Worm (Caenorhabditis elegans) whole organism, late embryonic: ENCODE data around the gene ttbk-5.

Source experiments
- C08G9.2 ChIP-seq: sonication (generic microtip); optimal IDR thresholded peaks from 2 replicates; lab custom pipeline; 2016; ENCODE audit warnings: mild to moderate bottlenecking, missing genetic modification characterization, moderate library complexity, missing compliant biosample characterization
- C38D4.7 ChIP-seq: fragments of 200-800 bp; sonication (Bioruptor generic); optimal IDR thresholded peaks from 2 replicates; lab custom pipeline; 2018; ENCODE audit warnings: mild to moderate bottlenecking, missing genetic modification characterization, moderate library complexity, missing compliant biosample characterization
- F13H6.1 ChIP-seq: sonication (generic microtip); optimal IDR thresholded peaks from 2 replicates; lab custom pipeline; 2016; ENCODE audit warnings: missing genetic modification characterization, missing compliant biosample characterization
- K09A11.1 ChIP-seq: sonication (generic microtip); optimal IDR thresholded peaks from 2 replicates; lab custom pipeline; 2017; ENCODE audit warnings: antibody characterized with exemption, mild to moderate bottlenecking, missing genetic modification characterization, missing compliant biosample characterization; ENCODE audit not compliant: insufficient read depth
- T23F11.4 ChIP-seq: fragments of 200-800 bp; sonication (Bioruptor generic); optimal IDR thresholded peaks from 2 replicates; lab custom pipeline; 2018; ENCODE audit warnings: mild to moderate bottlenecking, missing genetic modification characterization, missing compliant biosample characterization
- Y22D7AL.16 ChIP-seq: sonication (generic microtip); optimal IDR thresholded peaks from 2 replicates; lab custom pipeline; 2016; ENCODE audit warnings: missing genetic modification characterization, missing compliant biosample characterization
- ceh-18 ChIP-seq: sonication (generic microtip); optimal IDR thresholded peaks from 2 replicates; lab custom pipeline; 2016; ENCODE audit warnings: missing genetic modification characterization, missing compliant biosample characterization
- ceh-19 ChIP-seq: fragments of 200-800 bp; sonication (Bioruptor generic); optimal IDR thresholded peaks from 2 replicates; lab custom pipeline; 2018; ENCODE audit warnings: mild to moderate bottlenecking, missing genetic modification characterization, missing compliant biosample characterization
- ceh-2 ChIP-seq: sonication (generic microtip); optimal IDR thresholded peaks from 2 replicates; lab custom pipeline; 2016; ENCODE audit warnings: missing genotype, missing genetic modification characterization, missing compliant biosample characterization
- ceh-22 ChIP-seq: sonication (generic microtip); optimal IDR thresholded peaks from 2 replicates; lab custom pipeline; 2017; ENCODE audit warnings: missing biosample characterization, missing genetic modification characterization
- ceh-30 ChIP-seq: fragments of 150-350 bp; optimal IDR thresholded peaks from 2 replicates; lab custom pipeline; 2014; ENCODE audit warnings: missing biosample characterization, missing genetic modification characterization
- ceh-31 ChIP-seq: sonication (generic microtip); optimal IDR thresholded peaks from 2 replicates; lab custom pipeline; 2016; ENCODE audit warnings: missing genetic modification characterization, missing compliant biosample characterization
- ceh-34 ChIP-seq: sonication (generic microtip); optimal IDR thresholded peaks from 2 replicates; lab custom pipeline; 2016; ENCODE audit warnings: mild to moderate bottlenecking, missing genetic modification characterization, missing compliant biosample characterization
- ceh-45 ChIP-seq: fragments of 200-800 bp; sonication (Bioruptor generic); IDR thresholded peaks from 2 replicates; pipeline ENCODE4 v1.3.6; 2022; ENCODE audit warnings: missing genetic modification reagents, missing genetic modification characterization, missing compliant biosample characterization
- dve-1 ChIP-seq: sonication (generic microtip); optimal IDR thresholded peaks from 2 replicates; lab custom pipeline; 2017; ENCODE audit warnings: antibody characterized with exemption, mild to moderate bottlenecking, missing genetic modification characterization, missing compliant biosample characterization
- elt-2 ChIP-seq: sonication (generic microtip); optimal IDR thresholded peaks from 2 replicates; lab custom pipeline; 2016; ENCODE audit warnings: missing genetic modification reagents, missing genetic modification characterization, missing compliant biosample characterization
- elt-4 ChIP-seq: sonication (generic microtip); optimal IDR thresholded peaks from 2 replicates; lab custom pipeline; 2016; ENCODE audit warnings: missing genetic modification characterization, missing compliant biosample characterization
- ets-4 ChIP-seq: sonication (generic microtip); optimal IDR thresholded peaks from 2 replicates; lab custom pipeline; 2016; ENCODE audit warnings: missing genetic modification characterization, missing compliant biosample characterization
- eyg-1 ChIP-seq: sonication (generic microtip); optimal IDR thresholded peaks from 2 replicates; lab custom pipeline; 2016; ENCODE audit warnings: missing genotype, missing genetic modification characterization, missing compliant biosample characterization
- fkh-10 ChIP-seq: fragments of 150-350 bp; optimal IDR thresholded peaks from 2 replicates; lab custom pipeline; 2014; ENCODE audit warnings: missing biosample characterization, missing genetic modification reagents, missing genetic modification characterization
- fkh-6 ChIP-seq: sonication (generic microtip); optimal IDR thresholded peaks from 2 replicates; lab custom pipeline; 2016; ENCODE audit warnings: missing genetic modification characterization, missing compliant biosample characterization
- gmeb-2 ChIP-seq: sonication (generic microtip); optimal IDR thresholded peaks from 2 replicates; lab custom pipeline; 2016; ENCODE audit warnings: missing genetic modification characterization, inconsistent platforms, missing compliant biosample characterization
- hlh-13 ChIP-seq: fragments of 200-800 bp; sonication (Bioruptor generic); optimal IDR thresholded peaks from 2 replicates; lab custom pipeline; 2018; ENCODE audit warnings: mild to moderate bottlenecking, missing genetic modification characterization, missing compliant biosample characterization
- hlh-15 ChIP-seq: sonication (generic microtip); optimal IDR thresholded peaks from 2 replicates; lab custom pipeline; 2016; ENCODE audit warnings: missing genetic modification characterization, missing compliant biosample characterization
- hlh-30 ChIP-seq: sonication (generic microtip); optimal IDR thresholded peaks from 2 replicates; lab custom pipeline; 2017; ENCODE audit warnings: antibody characterized with exemption, missing genetic modification characterization, missing compliant biosample characterization; ENCODE audit not compliant: insufficient read depth
- hlh-8 ChIP-seq: sonication (generic microtip); optimal IDR thresholded peaks from 2 replicates; lab custom pipeline; 2016; ENCODE audit warnings: missing genotype, missing genetic modification characterization, missing compliant biosample characterization
- lim-6 ChIP-seq: sonication (generic microtip); optimal IDR thresholded peaks from 2 replicates; lab custom pipeline; 2016; ENCODE audit warnings: missing genetic modification characterization, missing compliant biosample characterization
- lin-11 ChIP-seq: fragments of 200-800 bp; sonication (Bioruptor generic); optimal IDR thresholded peaks from 2 replicates; lab custom pipeline; 2018; ENCODE audit warnings: mild to moderate bottlenecking, missing genetic modification characterization, missing compliant biosample characterization
- madf-2 ChIP-seq: sonication (generic microtip); optimal IDR thresholded peaks from 2 replicates; lab custom pipeline; 2017; ENCODE audit warnings: missing genetic modification characterization, missing compliant biosample characterization
- nfya-1 ChIP-seq: sonication (generic microtip); optimal IDR thresholded peaks from 2 replicates; lab custom pipeline; 2017; ENCODE audit warnings: missing genetic modification characterization, mild to moderate bottlenecking, missing compliant biosample characterization, antibody characterized with exemption, moderate library complexity
- nhr-232 ChIP-seq: sonication (generic microtip); optimal IDR thresholded peaks from 2 replicates; lab custom pipeline; 2016; ENCODE audit warnings: missing genetic modification characterization, missing compliant biosample characterization
- npax-4 ChIP-seq: sonication (generic microtip); optimal IDR thresholded peaks from 2 replicates; lab custom pipeline; 2016; ENCODE audit warnings: missing genetic modification characterization, missing compliant biosample characterization
- odd-2 ChIP-seq: sonication (generic microtip); optimal IDR thresholded peaks from 2 replicates; lab custom pipeline; 2017; ENCODE audit warnings: antibody characterized with exemption, mild to moderate bottlenecking, missing genetic modification characterization, missing compliant biosample characterization
- pat-9 ChIP-seq: fragments of 200-800 bp; sonication (Bioruptor generic); optimal IDR thresholded peaks from 2 replicates; lab custom pipeline; 2018; ENCODE audit warnings: mild to moderate bottlenecking, missing genetic modification characterization, moderate library complexity, missing compliant biosample characterization
- pax-1 ChIP-seq: fragments of 150-350 bp; optimal IDR thresholded peaks from 2 replicates; lab custom pipeline; 2014; ENCODE audit warnings: missing biosample characterization, missing genetic modification characterization
- pha-2 ChIP-seq: sonication (generic microtip); optimal IDR thresholded peaks from 2 replicates; lab custom pipeline; 2017; ENCODE audit warnings: mild to moderate bottlenecking, missing genetic modification characterization, missing compliant biosample characterization
- pros-1 ChIP-seq: fragments of 150-350 bp; optimal IDR thresholded peaks from 2 replicates; lab custom pipeline; 2014; ENCODE audit warnings: missing biosample characterization, missing genetic modification reagents, missing genetic modification characterization
- ref-2 ChIP-seq: sonication (generic microtip); optimal IDR thresholded peaks from 2 replicates; lab custom pipeline; 2016; ENCODE audit warnings: missing genetic modification characterization, missing compliant biosample characterization
- sox-4 ChIP-seq: sonication (generic microtip); optimal IDR thresholded peaks from 2 replicates; lab custom pipeline; 2017; ENCODE audit warnings: mild to moderate bottlenecking, missing genetic modification characterization, inconsistent platforms, missing compliant biosample characterization
- syd-9 ChIP-seq: sonication (generic microtip); optimal IDR thresholded peaks from 2 replicates; lab custom pipeline; 2016; ENCODE audit warnings: mild to moderate bottlenecking, missing genetic modification characterization, moderate library complexity, missing compliant biosample characterization
- tbx-2 ChIP-seq: sonication (generic microtip); optimal IDR thresholded peaks from 2 replicates; lab custom pipeline; 2016; ENCODE audit warnings: missing genetic modification characterization, missing compliant biosample characterization
- tbx-7 ChIP-seq: sonication (generic microtip); optimal IDR thresholded peaks from 2 replicates; lab custom pipeline; 2016; ENCODE audit warnings: missing genotype, missing genetic modification characterization, missing compliant biosample characterization
- unc-55 ChIP-seq: sonication (generic microtip); optimal IDR thresholded peaks from 2 replicates; lab custom pipeline; 2017; ENCODE audit warnings: missing biosample characterization, missing genetic modification reagents, missing genetic modification characterization
- unc-86 ChIP-seq: sonication (generic microtip); optimal IDR thresholded peaks from 2 replicates; lab custom pipeline; 2016; ENCODE audit warnings: missing genetic modification characterization, missing compliant biosample characterization
- zip-5 ChIP-seq: sonication (generic microtip); optimal IDR thresholded peaks from 2 replicates; lab custom pipeline; 2016; ENCODE audit warnings: missing genetic modification characterization, missing compliant biosample characterization
- ztf-16 ChIP-seq: sonication (generic microtip); optimal IDR thresholded peaks from 2 replicates; lab custom pipeline; 2017; ENCODE audit warnings: missing genetic modification characterization, missing compliant biosample characterization

ttbk-5 gene

ce11 chrIV:10128446-10128845 is 38.0 kb downstream of the ttbk-5 start:
- no peak for TF ChIP-seq Y22D7AL.16
- no peak for TF ChIP-seq fkh-10 (GFP tag; lab: Kevin White, UChicago)
- no peak for TF ChIP-seq ceh-45 (GFP tag; lab: Robert Waterston, UW)
- no peak for TF ChIP-seq tbx-2
- no peak for TF ChIP-seq madf-2
- no peak for TF ChIP-seq elt-4

ce11 chrIV:10128906-10129386 is 38.5 kb downstream of the ttbk-5 start, which contains the start of the genes gtbp-1 and K08F4.3:
TSS of gene gtbp-1 (minus strand) at chrIV:10128956.
TSS of gene K08F4.3 (plus strand) at chrIV:10129257.
- TF ChIP-seq hlh-13: no peak
- peak; percentile 57 for TF ChIP-seq nfya-1 (tag; lab: Kevin White, UChicago)
- TF ChIP-seq tbx-2: peak; percentile 15
- TF ChIP-seq elt-2 (tag; lab: Kevin White, UChicago): peak; percentile 17
- no peak for TF ChIP-seq npax-4
- TF ChIP-seq ceh-18 (tag; lab: Kevin White, UChicago): no peak
- TF ChIP-seq T23F11.4 (GFP tag; lab: Kevin White, UChicago): no peak
- peak; percentile 35 for TF ChIP-seq dve-1 (tag; lab: Kevin White, UChicago)
- TF ChIP-seq ceh-31 (tag; lab: Kevin White, UChicago): peak; percentile 63
- no peak for TF ChIP-seq ceh-2
- TF ChIP-seq gmeb-2: no peak
- peak; percentile 39 for TF ChIP-seq ref-2 (tag; lab: Kevin White, UChicago)
- no peak for TF ChIP-seq madf-2
- no peak for TF ChIP-seq syd-9
- TF ChIP-seq hlh-15 (tag; lab: Kevin White, UChicago): no peak
- no peak for TF ChIP-seq ceh-30 (tag; lab: Kevin White, UChicago)
- TF ChIP-seq lim-6 (tag; lab: Kevin White, UChicago): no peak
- TF ChIP-seq sox-4 (tag; lab: Kevin White, UChicago): no peak
- TF ChIP-seq tbx-7 (tag; lab: Kevin White, UChicago): no peak
- no peak for TF ChIP-seq ceh-34 (tag; lab: Kevin White, UChicago)
- TF ChIP-seq ceh-19 (GFP tag; lab: Kevin White, UChicago): no peak

ce11 chrIV:10129957-10130356 is 39.5 kb downstream of the ttbk-5 start, which contains the start of gene glt-3:
TSS of gene glt-3 (plus strand) at chrIV:10130257.
- no peak for TF ChIP-seq odd-2
- TF ChIP-seq ceh-19 (GFP tag; lab: Kevin White, UChicago): no peak
- TF ChIP-seq hlh-30 (tag; lab: Kevin White, UChicago): no peak
- TF ChIP-seq C38D4.7 (GFP tag; lab: Kevin White, UChicago): no peak
- TF ChIP-seq ceh-22 (tag; lab: Kevin White, UChicago): no peak
- no peak for TF ChIP-seq K09A11.1 (tag; lab: Kevin White, UChicago)
- no peak for TF ChIP-seq ref-2 (tag; lab: Kevin White, UChicago)
- no peak for TF ChIP-seq zip-5 (tag; lab: Kevin White, UChicago)
- no peak for TF ChIP-seq unc-86 (tag; lab: Kevin White, UChicago)
- no peak for TF ChIP-seq lin-11 (tag; lab: Kevin White, UChicago)
- TF ChIP-seq unc-55: no peak
- TF ChIP-seq gmeb-2: no peak
- TF ChIP-seq nhr-232 (tag; lab: Kevin White, UChicago): no peak

ce11 chrIV:10135817-10136216 is 45.4 kb downstream of the ttbk-5 start, which contains the start of gene K08F4.5:
TSS of gene K08F4.5 (minus strand) at chrIV:10135917.
- TF ChIP-seq pax-1 (tag; lab: Kevin White, UChicago) (no peak), sox-4 (tag; lab: Kevin White, UChicago) (no peak), fkh-6 (tag; lab: Kevin White, UChicago) (no peak), pat-9 (tag; lab: Kevin White, UChicago) (no peak), pros-1 (tag; lab: Kevin White, UChicago) (no peak), fkh-10 (GFP tag; lab: Kevin White, UChicago) (no peak), C08G9.2 (tag; lab: Kevin White, UChicago) (no peak), pha-2 (tag; lab: Kevin White, UChicago) (no peak), F13H6.1 (tag; lab: Kevin White, UChicago) (no peak), zip-5 (tag; lab: Kevin White, UChicago) (no peak), ztf-16 (tag; lab: Kevin White, UChicago) (no peak), nhr-232 (tag; lab: Kevin White, UChicago) (no peak), hlh-8 (tag; lab: Kevin White, UChicago) (no peak), ceh-19 (GFP tag; lab: Kevin White, UChicago) (no peak), eyg-1 (tag; lab: Kevin White, UChicago) (no peak), tbx-7 (tag; lab: Kevin White, UChicago) (no peak), ceh-30 (tag; lab: Kevin White, UChicago) (no peak), ets-4 (tag; lab: Kevin White, UChicago) (no peak), hlh-30 (tag; lab: Kevin White, UChicago) (no peak)
